Worm (Caenorhabditis elegans) whole organism, young adult: ENCODE measurements around the gene T23F6.5.

Experiments used
- B0035.1 ChIP-seq: sonication (generic microtip); optimal IDR thresholded peaks from 2 replicates; lab custom pipeline; 2016; ENCODE audit warnings: missing genetic modification characterization, mild to moderate bottlenecking, missing compliant biosample characterization, missing genotype, missing genetic modification reagents
- B0261.1 ChIP-seq: sonication (generic microtip); optimal IDR thresholded peaks from 2 replicates; lab custom pipeline; 2016; ENCODE audit warnings: mild to moderate bottlenecking, missing genetic modification characterization, moderate library complexity, missing compliant biosample characterization
- B0336.3 ChIP-seq: fragments of 200-800 bp; sonication (Bioruptor generic); IDR thresholded peaks from 2 replicates; pipeline ENCODE4 v1.3.6; 2022; ENCODE audit warnings: missing genetic modification characterization, missing compliant biosample characterization
- F10E7.11 ChIP-seq: sonication (generic microtip); optimal IDR thresholded peaks from 2 replicates; lab custom pipeline; 2017; ENCODE audit warnings: mild to moderate bottlenecking, missing genetic modification characterization, moderate library complexity, missing compliant biosample characterization
- F22D6.2 ChIP-seq: sonication (generic microtip); optimal IDR thresholded peaks from 2 replicates; lab custom pipeline; 2016; ENCODE audit warnings: mild to moderate bottlenecking, missing genetic modification characterization, missing compliant biosample characterization
- F23B12.7 ChIP-seq: sonication (generic microtip); optimal IDR thresholded peaks from 2 replicates; lab custom pipeline; 2017; ENCODE audit warnings: missing genetic modification characterization, mild to moderate bottlenecking, missing compliant biosample characterization, antibody characterized with exemption, moderate library complexity; ENCODE audit not compliant: insufficient read depth
- F37B4.10 ChIP-seq: fragments of 200-800 bp; sonication (Bioruptor generic); IDR thresholded peaks from 2 replicates; pipeline ENCODE4 v1.3.6; 2022; ENCODE audit warnings: missing genetic modification characterization, missing compliant biosample characterization
- F39B2.1 ChIP-seq: fragments of 200-800 bp; sonication (Bioruptor generic); IDR thresholded peaks from 2 replicates; pipeline ENCODE4 v1.3.6; 2022; ENCODE audit warnings: missing genetic modification reagents, missing genetic modification characterization, missing compliant biosample characterization
- F49E8.2 ChIP-seq: sonication (generic microtip); optimal IDR thresholded peaks from 3 replicates; lab custom pipeline; 2017; ENCODE audit warnings: missing genetic modification characterization, mild to moderate bottlenecking, missing compliant biosample characterization, antibody characterized with exemption, moderate library complexity; ENCODE audit not compliant: insufficient read depth
- K11D2.4 ChIP-seq: fragments of 200-800 bp; sonication (Bioruptor generic); IDR thresholded peaks from 2 replicates; pipeline ENCODE4 v1.3.6; 2022; ENCODE audit warnings: missing genetic modification reagents, missing genetic modification characterization, missing compliant biosample characterization
- Y53F4B.3 ChIP-seq: fragments of 200-800 bp; sonication (Bioruptor generic); IDR thresholded peaks from 2 replicates; pipeline ENCODE4 v1.3.6; 2022; ENCODE audit warnings: missing genetic modification reagents, missing genetic modification characterization, missing compliant biosample characterization
- Y79H2A.3 ChIP-seq: fragments of 200-800 bp; sonication (Bioruptor generic); conservative IDR thresholded peaks from 2 replicates; pipeline ENCODE4 v1.3.6; 2022; ENCODE audit warnings: missing genetic modification reagents, missing genetic modification characterization, missing compliant biosample characterization
- atf-7 ChIP-seq: sonication (generic microtip); optimal IDR thresholded peaks from 2 replicates; lab custom pipeline; 2017; ENCODE audit warnings: mild to moderate bottlenecking, missing genetic modification characterization, missing compliant biosample characterization
- cebp-1 ChIP-seq, 2 experiments: fragments of 200-800 bp in 1 of 2; sonication (Bioruptor generic) in 1 of 2; sonication (generic microtip) in 1 of 2; IDR thresholded peaks in 1 of 2; optimal IDR thresholded peaks in 1 of 2; 2 replicates each; pipeline versions ENCODE4 v1.3.6 to Lab custom; 2017 to 2022; ENCODE audit warnings: missing compliant biosample characterization in 2 of 2, missing genetic modification characterization in 2 of 2, mild to moderate bottlenecking in 1 of 2, missing genetic modification reagents in 1 of 2, moderate library complexity in 1 of 2
- ceh-100 ChIP-seq: fragments of 200-800 bp; sonication (Bioruptor generic); IDR thresholded peaks from 2 replicates; pipeline ENCODE4 v1.3.6; 2022; ENCODE audit warnings: missing genetic modification reagents, missing genetic modification characterization, missing compliant biosample characterization
- ceh-40 ChIP-seq: fragments of 200-800 bp; sonication (Bioruptor generic); IDR thresholded peaks from 2 replicates; pipeline ENCODE4 v1.3.6; 2022; ENCODE audit warnings: missing genetic modification characterization, missing compliant biosample characterization
- chd-7 ChIP-seq: sonication (generic microtip); optimal IDR thresholded peaks from 2 replicates; lab custom pipeline; 2016; ENCODE audit warnings: mild to moderate bottlenecking, missing genetic modification characterization, moderate library complexity, missing compliant biosample characterization
- dpl-1 ChIP-seq: fragments of 150-350 bp; optimal IDR thresholded peaks from 2 replicates; lab custom pipeline; 2014; ENCODE audit warnings: missing biosample characterization, missing genetic modification reagents, missing genetic modification characterization
- egrh-3 ChIP-seq: fragments of 200-800 bp; sonication (Bioruptor generic); IDR thresholded peaks from 2 replicates; pipeline ENCODE4 v1.3.6; 2022; ENCODE audit warnings: missing genetic modification reagents, missing genetic modification characterization, missing compliant biosample characterization
- ekl-4 ChIP-seq: fragments of 200-800 bp; sonication (Bioruptor generic); IDR thresholded peaks from 2 replicates; pipeline ENCODE4 v1.3.6; 2022; ENCODE audit warnings: missing genetic modification reagents, missing genetic modification characterization, missing compliant biosample characterization
- ets-4 ChIP-seq: fragments of 200-800 bp; sonication (Bioruptor generic); optimal IDR thresholded peaks from 2 replicates; lab custom pipeline; 2018; ENCODE audit warnings: mild to moderate bottlenecking, missing genetic modification characterization, missing compliant biosample characterization
- gei-17 ChIP-seq: fragments of 200-800 bp; sonication (Bioruptor generic); optimal IDR thresholded peaks from 2 replicates; lab custom pipeline; 2018; ENCODE audit warnings: mild to moderate bottlenecking, missing genetic modification characterization, missing compliant biosample characterization
- hlh-26 ChIP-seq: fragments of 200-800 bp; sonication (Bioruptor generic); conservative IDR thresholded peaks from 2 replicates; pipeline ENCODE4 v1.3.6; 2022; ENCODE audit warnings: missing genetic modification reagents, missing genetic modification characterization, missing compliant biosample characterization
- hsf-1 ChIP-seq: fragments of 200-800 bp; sonication (Bioruptor generic); IDR thresholded peaks from 2 replicates; pipeline ENCODE4 v1.3.6; 2022; ENCODE audit warnings: missing genetic modification reagents, missing genetic modification characterization, missing compliant biosample characterization
- lag-1 ChIP-seq: fragments of 200-800 bp; sonication (Bioruptor generic); IDR thresholded peaks from 2 replicates; pipeline ENCODE4 v1.3.6; 2022; ENCODE audit warnings: missing genetic modification reagents, missing genetic modification characterization, missing compliant biosample characterization
- let-526 ChIP-seq: fragments of 200-800 bp; sonication (Bioruptor generic); IDR thresholded peaks from 2 replicates; pipeline ENCODE4 v1.3.6; 2022; ENCODE audit warnings: missing genetic modification reagents, missing genetic modification characterization, missing compliant biosample characterization
- let-607 ChIP-seq, 2 experiments: fragments of 200-800 bp in 1 of 2; sonication (Bioruptor generic) in 1 of 2; sonication (generic microtip) in 1 of 2; optimal IDR thresholded peaks; 2 replicates each; lab custom pipeline; 2016 to 2018; ENCODE audit warnings: mild to moderate bottlenecking in 2 of 2, missing compliant biosample characterization in 2 of 2, missing genetic modification characterization in 2 of 2, moderate library complexity in 2 of 2, missing genotype in 1 of 2
- lin-40 ChIP-seq: sonication (generic microtip); optimal IDR thresholded peaks from 2 replicates; lab custom pipeline; 2016; ENCODE audit warnings: missing genetic modification characterization, mild to moderate bottlenecking, missing compliant biosample characterization, missing genotype, missing genetic modification reagents
- lin-54 ChIP-seq: fragments of 200-800 bp; sonication (Bioruptor generic); optimal IDR thresholded peaks from 2 replicates; lab custom pipeline; 2018; ENCODE audit warnings: mild to moderate bottlenecking, missing genetic modification characterization, missing compliant biosample characterization
- mcd-1 ChIP-seq: fragments of 200-800 bp; sonication (Bioruptor generic); IDR thresholded peaks from 2 replicates; pipeline ENCODE4 v1.3.6; 2022; ENCODE audit warnings: missing genetic modification reagents, missing genetic modification characterization, missing compliant biosample characterization
- mxl-1 ChIP-seq: sonication (generic microtip); optimal IDR thresholded peaks from 2 replicates; lab custom pipeline; 2016; ENCODE audit warnings: missing genetic modification characterization, missing compliant biosample characterization
- nhr-120 ChIP-seq: fragments of 200-800 bp; sonication (Bioruptor generic); IDR thresholded peaks from 2 replicates; pipeline ENCODE4 v1.3.6; 2022; ENCODE audit warnings: missing genetic modification characterization, missing compliant biosample characterization
- nhr-179 ChIP-seq: sonication (generic microtip); optimal IDR thresholded peaks from 2 replicates; lab custom pipeline; 2016; ENCODE audit warnings: mild to moderate bottlenecking, missing genetic modification characterization, missing compliant biosample characterization
- nhr-27 ChIP-seq: fragments of 200-800 bp; sonication (Bioruptor generic); optimal IDR thresholded peaks from 2 replicates; lab custom pipeline; 2018; ENCODE audit warnings: mild to moderate bottlenecking, missing genetic modification characterization, moderate library complexity, missing compliant biosample characterization
- nhr-80 ChIP-seq: sonication (generic microtip); optimal IDR thresholded peaks from 2 replicates; lab custom pipeline; 2016; ENCODE audit warnings: missing genetic modification characterization, missing compliant biosample characterization
- rec-8 ChIP-seq, 2 experiments: sonication (generic microtip); optimal IDR thresholded peaks; 2 replicates each; lab custom pipeline; 2016; ENCODE audit warnings: mild to moderate bottlenecking in 2 of 2, missing genetic modification characterization in 2 of 2, missing genetic modification reagents in 2 of 2, missing genotype in 2 of 2, missing biosample characterization in 1 of 2, missing compliant biosample characterization in 1 of 2, moderate library complexity in 1 of 2
- snpc-1.3 ChIP-seq: sonication (generic microtip); optimal IDR thresholded peaks from 2 replicates; lab custom pipeline; 2017; ENCODE audit warnings: missing genetic modification characterization, mild to moderate bottlenecking, missing compliant biosample characterization, antibody characterized with exemption, moderate library complexity, missing genotype, missing genetic modification reagents; ENCODE audit not compliant: insufficient read depth
- snpc-3.4 ChIP-seq: sonication (generic microtip); optimal IDR thresholded peaks from 2 replicates; lab custom pipeline; 2017; ENCODE audit warnings: missing genetic modification characterization, mild to moderate bottlenecking, missing compliant biosample characterization, antibody characterized with exemption, moderate library complexity, missing genotype, missing genetic modification reagents
- unc-62 ChIP-seq: fragments of 150-350 bp; optimal IDR thresholded peaks from 2 replicates; lab custom pipeline; 2014; ENCODE audit warnings: missing biosample characterization, missing genetic modification reagents, missing genetic modification characterization
- zfh-2 ChIP-seq: fragments of 200-800 bp; sonication (Bioruptor generic); conservative IDR thresholded peaks from 2 replicates; pipeline ENCODE4 v1.3.6; 2022; ENCODE audit warnings: missing genetic modification reagents, missing genetic modification characterization, missing compliant biosample characterization
- zim-3 ChIP-seq: sonication (generic microtip); optimal IDR thresholded peaks from 2 replicates; lab custom pipeline; 2017; ENCODE audit warnings: mild to moderate bottlenecking, missing genetic modification characterization, moderate library complexity, missing compliant biosample characterization
- ztf-25 ChIP-seq: fragments of 200-800 bp; sonication (Bioruptor generic); IDR thresholded peaks from 2 replicates; pipeline ENCODE4 v1.3.6; 2022; ENCODE audit warnings: missing genetic modification reagents, missing genetic modification characterization, missing compliant biosample characterization
- ztf-26 ChIP-seq: sonication (generic microtip); optimal IDR thresholded peaks from 2 replicates; lab custom pipeline; 2017; ENCODE audit warnings: missing genetic modification characterization, missing compliant biosample characterization

Gene T23F6.5

DNA sequence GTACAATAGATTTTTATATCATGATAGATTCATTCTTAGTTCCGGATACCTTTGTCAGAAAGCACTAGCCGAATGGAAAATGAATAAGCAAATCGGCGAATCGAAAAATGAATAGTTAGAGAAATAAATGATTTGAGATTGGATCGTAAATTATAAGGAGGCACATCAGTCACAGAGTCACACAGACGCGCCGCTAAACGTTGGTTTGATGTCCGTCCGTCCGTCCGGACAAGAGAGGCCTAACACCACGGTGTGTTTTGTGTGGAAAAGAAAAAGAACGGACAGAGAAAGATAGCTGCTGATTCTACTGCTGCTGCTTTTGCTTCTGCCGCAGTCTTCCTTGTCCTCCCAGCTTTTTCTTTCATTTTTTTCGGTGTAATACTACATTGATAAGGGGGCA lies 40.4 kb downstream of the T23F6.5 start:
- peak; percentile 0 for TF ChIP-seq nhr-80
- no peak for TF ChIP-seq B0261.1
- TF ChIP-seq, all 124 proteins: peak for 1

DNA sequence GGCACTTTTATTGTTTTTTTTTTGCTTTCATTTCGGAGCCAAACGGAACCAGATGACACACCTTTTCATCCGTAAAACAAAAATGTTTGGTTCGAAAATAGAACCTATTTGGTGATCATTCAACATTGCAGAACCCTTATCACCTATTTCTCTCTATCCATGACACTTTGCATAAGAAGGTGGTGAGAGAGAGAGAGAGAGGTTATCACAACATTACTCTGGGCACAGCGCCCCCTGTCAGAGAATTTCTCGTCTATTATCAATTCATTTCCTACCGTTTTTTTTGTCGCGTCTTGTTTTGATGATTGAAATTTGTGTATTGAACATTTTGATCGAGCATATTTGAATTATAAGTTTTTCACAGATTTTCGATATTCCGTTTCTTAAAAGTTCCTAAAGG lies 41.1 kb downstream of the T23F6.5 start:
- TF ChIP-seq nhr-80 = peak; percentile 87
- no peak for TF ChIP-seq dpl-1
- TF ChIP-seq hsf-1 (GFP tag; lab: Robert Waterston, UW) = no peak

DNA sequence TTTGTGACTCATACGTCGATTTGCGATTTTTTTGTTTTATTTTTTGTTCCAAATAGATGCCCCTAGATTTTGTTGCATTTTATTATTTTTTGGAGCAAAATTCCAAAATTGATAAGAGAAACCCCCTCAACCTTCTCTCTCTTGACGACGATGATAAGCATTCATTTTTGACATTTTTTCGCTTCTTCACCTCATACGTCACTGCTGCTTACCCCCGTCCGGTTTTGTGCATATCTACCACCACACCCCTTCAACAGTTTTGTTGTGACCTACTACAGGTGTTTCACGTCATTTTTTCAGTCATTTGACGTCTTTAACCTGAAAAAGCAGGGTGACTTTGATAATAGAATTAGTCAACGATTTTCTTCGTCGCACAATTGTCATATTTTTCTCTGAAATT lies 42.5 kb downstream of the T23F6.5 start:
- no peak for TF ChIP-seq cebp-1 (GFP tag; IDR thresholded peaks at IDR 0.05; lab: Robert Waterston, UW)
- TF ChIP-seq cebp-1 (tag; optimal IDR thresholded peaks at IDR 0.05; lab: Kevin White, UChicago) = peak; percentile 3
- TF ChIP-seq ceh-40 = no peak
- no peak for TF ChIP-seq rec-8 (tag; optimal IDR thresholded peaks at IDR 0.05; lab: Kevin White, UChicago)
- no peak for TF ChIP-seq ztf-26 (tag; lab: Kevin White, UChicago)
- TF ChIP-seq nhr-80 = peak; percentile 84
- TF ChIP-seq, all 124 proteins: peak for 2

- TF ChIP-seq let-526 = no peak
- no peak for TF ChIP-seq F37B4.10 (GFP tag; lab: Robert Waterston, UW)
- TF ChIP-seq Y53F4B.3 (GFP tag; lab: Robert Waterston, UW) = no peak
- TF ChIP-seq F10E7.11 (tag; lab: Kevin White, UChicago) = no peak
- peak; percentile 99 for TF ChIP-seq nhr-80
- no peak for TF ChIP-seq K11D2.4
- TF ChIP-seq B0336.3 (GFP tag; lab: Robert Waterston, UW) = peak; percentile 40; the same call in 1 of the 2 replicates
- no peak for TF ChIP-seq lag-1 (GFP tag; lab: Robert Waterston, UW)
- TF ChIP-seq nhr-179 (tag; lab: Kevin White, UChicago) = no peak
- no peak for TF ChIP-seq hlh-26 (GFP tag; lab: Robert Waterston, UW)
- no peak for TF ChIP-seq snpc-3.4 (tag; lab: Kevin White, UChicago)
- TF ChIP-seq nhr-27 (tag; lab: Kevin White, UChicago) = no peak
- no peak for TF ChIP-seq F49E8.2 (tag; lab: Kevin White, UChicago)
- no peak for TF ChIP-seq Y79H2A.3 (GFP tag; lab: Robert Waterston, UW)
- no peak for TF ChIP-seq snpc-1.3 (tag; lab: Kevin White, UChicago)
- TF ChIP-seq F22D6.2 (tag; lab: Kevin White, UChicago) = peak; percentile 10
- TF ChIP-seq F39B2.1 (GFP tag; lab: Robert Waterston, UW) = no peak
- TF ChIP-seq ceh-100 (GFP tag; lab: Robert Waterston, UW) = no peak
- no peak for TF ChIP-seq B0035.1 (tag; lab: Kevin White, UChicago)
- TF ChIP-seq atf-7 (tag; lab: Kevin White, UChicago) = peak; percentile 86
- TF ChIP-seq ztf-25 (GFP tag; lab: Robert Waterston, UW) = no peak
- no peak for TF ChIP-seq mcd-1
- TF ChIP-seq ekl-4 (GFP tag; lab: Robert Waterston, UW) = no peak
- peak; percentile 66 for TF ChIP-seq chd-7 (tag; lab: Kevin White, UChicago)
- peak; percentile 14 for TF ChIP-seq lin-40 (tag; lab: Kevin White, UChicago)
- no peak for TF ChIP-seq egrh-3 (GFP tag; lab: Robert Waterston, UW)
- TF ChIP-seq unc-62 = peak; percentile 90
- no peak for TF ChIP-seq F23B12.7 (tag; lab: Kevin White, UChicago)
- TF ChIP-seq lin-54 = peak; percentile 35
- TF ChIP-seq mxl-1 (tag; lab: Kevin White, UChicago) = no peak
- TF ChIP-seq ets-4 (GFP tag; lab: Kevin White, UChicago) = peak; percentile 97
- TF ChIP-seq gei-17 = no peak
- no peak for TF ChIP-seq nhr-120
- TF ChIP-seq zim-3 (tag; lab: Kevin White, UChicago) = no peak
- no peak for TF ChIP-seq zfh-2 (GFP tag; lab: Robert Waterston, UW)
- TF ChIP-seq let-607 (tag; optimal IDR thresholded peaks at IDR 0.05; lab: Kevin White, UChicago) = peak; percentile 60 to 75
Observed at ce11 chrIV:12689709-12690142, 51.6 kb downstream of the T23F6.5 start.
